Fruit fly (Drosophila melanogaster): ENCODE data around the gene sinah.
A peak's percentile ranks its signal among the peaks of the same experiment; 100 is the strongest.

sinah gene

dm6 chr3L:16844920-16845573 is 13.8 kb upstream of the sinah start, which contains the start of the genes kud and Zcchc7 (continued):
- TF ChIP-seq row (GFP tag; IDR thresholded peaks at IDR 0.05) (peak; percentile 89), Fer1 (GFP tag; optimal IDR thresholded peaks at IDR 0.05) (peak; percentile 70), Antp (GFP tag; optimal IDR thresholded peaks at IDR 0.05) (peak; percentile 43), CG1603 (tag; optimal IDR thresholded peaks at IDR 0.05) (peak; percentile 28), lola (GFP tag; optimal IDR thresholded peaks at IDR 0.05) (peak in 1 of 3 experiments; percentile 65), z (GFP tag; IDR thresholded peaks at IDR 0.05) (no peak), Oli (tag; optimal IDR thresholded peaks at IDR 0.05) (peak; percentile 30), dmrt11E (tag; optimal IDR thresholded peaks at IDR 0.05) (peak; percentile 57), gro (GFP tag; optimal IDR thresholded peaks at IDR 0.05) (peak; percentile 33), CG9797 (GFP tag; optimal IDR thresholded peaks at IDR 0.05) (peak; percentile 24), Six4 (GFP tag; optimal IDR thresholded peaks at IDR 0.05) (peak; percentile 7), ind (GFP tag; optimal IDR thresholded peaks at IDR 0.05) (peak; percentile 48), CG32772 (GFP tag; IDR thresholded peaks at IDR 0.05) (no peak), CG10321 (GFP tag; IDR thresholded peaks at IDR 0.05) (no peak), Nf-YB (GFP tag; optimal IDR thresholded peaks at IDR 0.05) (peak; percentile 42), mam (GFP tag; optimal IDR thresholded peaks at IDR 0.05) (peak; percentile 64), HHEX (GFP tag; optimal IDR thresholded peaks at IDR 0.05) (no peak), CG15073 (GFP tag; optimal IDR thresholded peaks at IDR 0.05) (no peak), fu2 (GFP tag; optimal IDR thresholded peaks at IDR 0.05) (peak; percentile 28), CkIIα-i1 (GFP tag; IDR thresholded peaks at IDR 0.05) (no peak), CG2129 (GFP tag; IDR thresholded peaks at IDR 0.05; ENCODE audit: partially characterized antibody) (no peak), CG16813 (GFP tag; IDR thresholded peaks at IDR 0.05; ENCODE audit: partially characterized antibody) (peak; percentile 51; the same call in 2 of the 3 replicates), amos (GFP tag; IDR thresholded peaks at IDR 0.05; ENCODE audit: partially characterized antibody) (peak; percentile 24; the same call in 1 of the 2 replicates), CG4617 (GFP tag; optimal IDR thresholded peaks at IDR 0.05; ENCODE audit: borderline replicate concordance) (peak; percentile 37), danr (GFP tag; IDR thresholded peaks at IDR 0.05) (no peak), br (optimal IDR thresholded peaks at IDR 0.05) (no peak), CG10979 (tag; optimal IDR thresholded peaks at IDR 0.05) (peak; percentile 20), exex (tag; optimal IDR thresholded peaks at IDR 0.05) (no peak), Nf-YA (GFP tag; IDR thresholded peaks at IDR 0.05) (no peak), CG8924 (tag; optimal IDR thresholded peaks at IDR 0.05) (peak; percentile 69), yki (optimal IDR thresholded peaks at IDR 0.05) (no peak), vfl (GFP tag; optimal IDR thresholded peaks at IDR 0.05) (peak; percentile 36), p53 (GFP tag; optimal IDR thresholded peaks at IDR 0.05) (no peak), CG31388 (GFP tag; optimal IDR thresholded peaks at IDR 0.05) (peak; percentile 6), CG5953 (GFP tag; IDR thresholded peaks at IDR 0.05) (no peak), HLH3B (GFP tag; IDR thresholded peaks at IDR 0.05) (no peak), Atf6 (GFP tag; IDR thresholded peaks at IDR 0.05) (0 out of 2 replicates have a peak, but pooled peaks have one; percentile 58), caup (GFP tag; optimal IDR thresholded peaks at IDR 0.05; ENCODE audit: severe bottlenecking) (no peak), al (GFP tag; IDR thresholded peaks at IDR 0.05) (0 out of 2 replicates have a peak, but pooled peaks have one; percentile 42), cas (GFP tag; IDR thresholded peaks at IDR 0.05) (no peak), zen (tag; optimal IDR thresholded peaks at IDR 0.05) (peak; percentile 33), Tbp (GFP tag; optimal IDR thresholded peaks at IDR 0.05) (peak; percentile 70), dm (GFP tag; optimal IDR thresholded peaks at IDR 0.05) (peak; percentile 27), CG9215 (GFP tag; IDR thresholded peaks at IDR 0.05) (peak; percentile 32; the same call in 1 of the 2 replicates), CG16863 (GFP tag; optimal IDR thresholded peaks at IDR 0.05) (peak; percentile 13), Dll (GFP tag; IDR thresholded peaks at IDR 0.05; ENCODE audit: partially characterized antibody) (peak; percentile 58; the same call in 1 of the 4 replicates), slbo (GFP tag; IDR thresholded peaks at IDR 0.05) (peak; percentile 60), crc (GFP tag; optimal IDR thresholded peaks at IDR 0.05) (no peak), CG33557 (GFP tag; optimal IDR thresholded peaks at IDR 0.05) (peak; percentile 74), Hr78 (GFP tag; optimal IDR thresholded peaks at IDR 0.05) (no peak)
